Fruit fly (Drosophila melanogaster) whole organism, embryonic: ENCODE results near the gene CG2816.

Experiments
- Adf1 ChIP-seq: fragments of 200-800 bp; sonication (Bioruptor generic); IDR thresholded peaks from 2 replicates; pipeline ENCODE4 v1.3.6; 2022; ENCODE audit warnings: missing biosample characterization, missing genetic modification characterization
- Asciz ChIP-seq: fragments of 200-800 bp; sonication (Bioruptor generic); optimal IDR thresholded peaks from 2 replicates; lab custom pipeline; 2017; ENCODE audit warnings: missing biosample characterization, mild to moderate bottlenecking, missing genetic modification characterization, missing genetic modification reagents
- Atf6 ChIP-seq: fragments of 200-800 bp; sonication (Bioruptor generic); IDR thresholded peaks from 2 replicates; pipeline ENCODE4 v1.3.6; 2022; ENCODE audit warnings: missing biosample characterization, missing genetic modification characterization
- Awh ChIP-seq: fragments of 200-800 bp; sonication (Bioruptor generic); IDR thresholded peaks from 2 replicates; pipeline ENCODE4, ENCODE4 v1.3.6; 2022; ENCODE audit warnings: missing biosample characterization, missing genetic modification characterization
- CG10543 ChIP-seq: fragments of 200-800 bp; sonication (Bioruptor generic); optimal IDR thresholded peaks from 3 replicates; lab custom pipeline; 2017; ENCODE audit warnings: missing biosample characterization, mild to moderate bottlenecking, missing genetic modification characterization, moderate library complexity
- CG11093 ChIP-seq: fragments of 200-800 bp; sonication (Bioruptor generic); IDR thresholded peaks from 3 replicates; pipeline ENCODE4 v1.3.6; 2022; ENCODE audit warnings: missing biosample characterization, missing genetic modification characterization
- CG12219 ChIP-seq: fragments of 200-800 bp; sonication (Bioruptor generic); optimal IDR thresholded peaks from 3 replicates; lab custom pipeline; 2018; ENCODE audit warnings: missing biosample characterization, mild to moderate bottlenecking, missing genetic modification characterization
- CG12769 ChIP-seq: fragments of 200-800 bp; sonication (Bioruptor generic); optimal IDR thresholded peaks from 2 replicates; lab custom pipeline; 2019; ENCODE audit warnings: missing biosample characterization, mild to moderate bottlenecking, missing genetic modification characterization, moderate library complexity
- CG13775 ChIP-seq: fragments of 200-800 bp; sonication (Bioruptor generic); optimal IDR thresholded peaks from 3 replicates; lab custom pipeline; 2017; ENCODE audit warnings: missing biosample characterization, mild to moderate bottlenecking, missing genetic modification characterization
- CG15269 ChIP-seq: fragments of 200-800 bp; sonication (Bioruptor generic); optimal IDR thresholded peaks from 2 replicates; lab custom pipeline; 2018; ENCODE audit warnings: missing biosample characterization, mild to moderate bottlenecking, missing genetic modification characterization, moderate library complexity
- CG15514 ChIP-seq: fragments of 200-800 bp; sonication (Bioruptor generic); optimal IDR thresholded peaks from 3 replicates; lab custom pipeline; 2017; ENCODE audit warnings: missing biosample characterization, missing genetic modification characterization, mild to moderate bottlenecking, moderate library complexity, missing genetic modification reagents
- CG18599 ChIP-seq: fragments of 200-800 bp; sonication (Bioruptor generic); optimal IDR thresholded peaks from 3 replicates; lab custom pipeline; 2017; ENCODE audit warnings: missing biosample characterization, missing genetic modification characterization, mild to moderate bottlenecking, moderate library complexity, missing genetic modification reagents
- CG2120 ChIP-seq: fragments of 200-800 bp; sonication (Bioruptor generic); optimal IDR thresholded peaks from 3 replicates; lab custom pipeline; 2016; ENCODE audit warnings: missing biosample characterization, missing genetic modification characterization
- CG2678 ChIP-seq: fragments of 200-800 bp; sonication (Bioruptor generic); optimal IDR thresholded peaks from 3 replicates; lab custom pipeline; 2019; ENCODE audit warnings: missing biosample characterization, mild to moderate bottlenecking, missing genetic modification characterization, moderate library complexity
- CG34376 ChIP-seq: fragments of 200-800 bp; sonication (Bioruptor generic); optimal IDR thresholded peaks from 2 replicates; lab custom pipeline; 2018; ENCODE audit warnings: missing biosample characterization, mild to moderate bottlenecking, missing genetic modification characterization
- CG42726 ChIP-seq: fragments of 200-800 bp; sonication (Bioruptor generic); IDR thresholded peaks from 2 replicates; pipeline ENCODE4 v1.3.6; 2022; ENCODE audit warnings: missing biosample characterization, missing genetic modification characterization; ENCODE audit not compliant: partially characterized antibody
- CG4854 ChIP-seq: fragments of 200-800 bp; sonication (Bioruptor generic); optimal IDR thresholded peaks from 2 replicates; lab custom pipeline; 2016; ENCODE audit warnings: missing biosample characterization, missing genetic modification characterization, inconsistent platforms
- CG7928 ChIP-seq: fragments of 200-800 bp; sonication (Bioruptor generic); optimal IDR thresholded peaks from 2 replicates; lab custom pipeline; 2017; ENCODE audit warnings: missing biosample characterization, mild to moderate bottlenecking, missing genetic modification characterization
- CG8290 ChIP-seq, 3 experiments: fragments of 200-800 bp; sonication (Bioruptor generic); optimal IDR thresholded peaks; 2 replicates each; lab custom pipeline; 2016 to 2019; ENCODE audit warnings: missing biosample characterization in 3 of 3, missing genetic modification characterization in 3 of 3, mild to moderate bottlenecking in 2 of 3, moderate library complexity in 1 of 3
- CG9437 ChIP-seq: fragments of 200-800 bp; sonication (Bioruptor generic); optimal IDR thresholded peaks from 2 replicates; lab custom pipeline; 2018; ENCODE audit warnings: missing biosample characterization, mild to moderate bottlenecking, missing genetic modification characterization
- Camta ChIP-seq: fragments of 200-800 bp; sonication (Bioruptor generic); optimal IDR thresholded peaks from 2 replicates; lab custom pipeline; 2016; ENCODE audit warnings: missing biosample characterization, missing genetic modification characterization
- Dad ChIP-seq: fragments of 200-800 bp; sonication (Bioruptor generic); optimal IDR thresholded peaks from 3 replicates; lab custom pipeline; 2016; ENCODE audit warnings: missing biosample characterization, missing genetic modification characterization
- Dip3 ChIP-seq: fragments of 200-800 bp; sonication (Bioruptor generic); optimal IDR thresholded peaks from 3 replicates; lab custom pipeline; 2016; ENCODE audit warnings: missing biosample characterization, missing genetic modification characterization
- Drgx ChIP-seq: fragments of 200-800 bp; sonication (Bioruptor generic); IDR thresholded peaks from 2 replicates; pipeline ENCODE4 v1.3.6; 2022; ENCODE audit warnings: missing biosample characterization, missing genetic modification characterization
- Fer1 ChIP-seq: fragments of 200-800 bp; sonication (Bioruptor generic); optimal IDR thresholded peaks from 2 replicates; lab custom pipeline; 2017; ENCODE audit warnings: missing biosample characterization, mild to moderate bottlenecking, missing genetic modification characterization
- H15 ChIP-seq: fragments of 200-800 bp; sonication (Bioruptor generic); IDR thresholded peaks from 3 replicates; pipeline ENCODE4 v1.3.6; 2022; ENCODE audit warnings: missing biosample characterization, missing genetic modification characterization
- Hmr ChIP-seq: fragments of 200-800 bp; sonication (Bioruptor generic); optimal IDR thresholded peaks from 3 replicates; lab custom pipeline; 2017; ENCODE audit warnings: mild to moderate bottlenecking, missing biosample characterization, missing genetic modification reagents, missing genetic modification characterization
- Hr3 ChIP-seq: fragments of 200-800 bp; sonication (Bioruptor generic); optimal IDR thresholded peaks from 3 replicates; lab custom pipeline; 2016; ENCODE audit warnings: missing biosample characterization, missing genetic modification characterization
- Hr51 ChIP-seq, 2 experiments: fragments of 200-800 bp; sonication (Bioruptor generic); optimal IDR thresholded peaks; 2 replicates in 1 of 2; 3 replicates in 1 of 2; lab custom pipeline; 2016 to 2018; ENCODE audit warnings: missing biosample characterization in 2 of 2, missing genetic modification characterization in 2 of 2, mild to moderate bottlenecking in 1 of 2, moderate library complexity in 1 of 2
- Meics ChIP-seq: fragments of 200-800 bp; sonication (Bioruptor generic); optimal IDR thresholded peaks from 2 replicates; lab custom pipeline; 2017; ENCODE audit warnings: missing biosample characterization, mild to moderate bottlenecking, missing genetic modification characterization
- PHDP ChIP-seq: fragments of 200-800 bp; sonication (Bioruptor generic); optimal IDR thresholded peaks from 3 replicates; lab custom pipeline; 2018; ENCODE audit warnings: missing biosample characterization, mild to moderate bottlenecking, missing genetic modification characterization, moderate library complexity
- Ptx1 ChIP-seq: fragments of 200-800 bp; sonication (Bioruptor generic); IDR thresholded peaks from 2 replicates; pipeline ENCODE4 v1.3.6; 2022; ENCODE audit warnings: missing biosample characterization, missing genetic modification characterization
- YL-1 ChIP-seq: fragments of 200-800 bp; sonication (Bioruptor generic); optimal IDR thresholded peaks from 3 replicates; lab custom pipeline; 2017; ENCODE audit warnings: missing biosample characterization, mild to moderate bottlenecking, missing genetic modification characterization
- bbx ChIP-seq: fragments of 200-800 bp; sonication (Bioruptor generic); IDR thresholded peaks from 2 replicates; pipeline ENCODE4 v1.3.6; 2022; ENCODE audit warnings: missing biosample characterization, missing genetic modification characterization; ENCODE audit not compliant: partially characterized antibody
- danr ChIP-seq: fragments of 200-800 bp; sonication (Bioruptor generic); IDR thresholded peaks from 2 replicates; pipeline ENCODE4 v1.3.6; 2022; ENCODE audit warnings: missing biosample characterization, missing genetic modification characterization
- gem ChIP-seq: fragments of 200-800 bp; sonication (Bioruptor generic); optimal IDR thresholded peaks from 2 replicates; lab custom pipeline; 2019; ENCODE audit warnings: missing biosample characterization, mild to moderate bottlenecking, missing genetic modification characterization, moderate library complexity
- kay ChIP-seq: fragments of 200-800 bp; sonication (Bioruptor generic); optimal IDR thresholded peaks from 2 replicates; lab custom pipeline; 2016; ENCODE audit warnings: missing biosample characterization, missing genetic modification characterization
- lab ChIP-seq: fragments of 200-800 bp; sonication (Bioruptor generic); optimal IDR thresholded peaks from 3 replicates; lab custom pipeline; 2017; ENCODE audit warnings: missing biosample characterization, missing genetic modification characterization, mild to moderate bottlenecking, moderate library complexity, missing genetic modification reagents
- lilli ChIP-seq: fragments of 200-800 bp; sonication (Bioruptor generic); optimal IDR thresholded peaks from 3 replicates; lab custom pipeline; 2016; ENCODE audit warnings: missing biosample characterization, missing genetic modification characterization
- prd ChIP-seq, 3 experiments: fragments of >200 bp in 2 of 3; fragments of 200-800 bp in 1 of 3; sonication (Bioruptor generic) in 1 of 3; optimal IDR thresholded peaks in 2 of 3; IDR thresholded peaks in 1 of 3; 2 replicates in 2 of 3; 3 replicates in 1 of 3; pipeline versions ENCODE4 v1.3.6 to Lab custom; 2017 to 2022; ENCODE audit warnings: missing biosample characterization in 1 of 3, missing genetic modification characterization in 1 of 3
- ro ChIP-seq: fragments of 200-800 bp; sonication (Bioruptor generic); IDR thresholded peaks from 2 replicates; pipeline ENCODE4 v1.3.6; 2022; ENCODE audit warnings: missing biosample characterization, missing genetic modification characterization
- row ChIP-seq: fragments of 200-800 bp; sonication (Bioruptor generic); IDR thresholded peaks from 3 replicates; pipeline ENCODE4 v1.3.6; 2022; ENCODE audit warnings: missing biosample characterization, missing genetic modification characterization
- slbo ChIP-seq: fragments of 200-800 bp; sonication (Bioruptor generic); IDR thresholded peaks from 2 replicates; pipeline ENCODE4 v1.3.6; 2022; ENCODE audit warnings: missing biosample characterization, missing genetic modification characterization
- sob ChIP-seq: fragments of 200-800 bp; sonication (Bioruptor generic); IDR thresholded peaks from 2 replicates; pipeline ENCODE4 v1.3.6; 2022; ENCODE audit warnings: missing biosample characterization, missing genetic modification characterization
- sug ChIP-seq: fragments of 200-800 bp; optimal IDR thresholded peaks from 2 replicates; lab custom pipeline; 2019; ENCODE audit warnings: missing biosample characterization, mild to moderate bottlenecking, missing genetic modification characterization, moderate library complexity
- z ChIP-seq: fragments of 200-800 bp; sonication (Bioruptor generic); IDR thresholded peaks from 3 replicates; pipeline ENCODE4 v1.3.6; 2022; ENCODE audit warnings: missing biosample characterization, missing genetic modification characterization

CG2816 gene

DNA sequence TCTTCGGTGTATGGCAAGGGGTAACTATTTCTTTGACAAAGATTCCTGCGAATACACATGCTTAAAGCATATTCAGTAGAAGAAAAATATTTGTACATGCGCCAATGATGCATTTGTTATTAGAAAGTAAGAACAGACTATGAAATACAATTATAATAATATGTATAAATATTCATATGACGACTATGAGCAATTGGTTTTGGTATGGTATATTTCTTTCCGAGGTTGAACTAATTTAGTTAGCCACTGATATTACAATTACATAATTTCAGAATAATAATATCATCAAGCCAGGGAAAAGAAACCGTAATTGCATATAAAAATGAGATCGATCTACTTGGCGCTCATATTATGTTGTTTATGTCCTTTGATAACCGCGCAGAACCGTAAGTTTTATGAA is 1.9 kb upstream of the CG2816 start, which contains the start of gene CG43145:
Gene CG43145, plus strand, starts transcription at position 301 of the 400 bp plus-strand sequence.
- TF ChIP-seq ro (GFP tag; lab: Robert Waterston, UW) (no peak), CG11093 (no peak), Dad (GFP tag; lab: Kevin White, UChicago) (no peak), Asciz (GFP tag; lab: Kevin White, UChicago) (no peak), kay (GFP tag; lab: Kevin White, UChicago) (no peak), CG4854 (GFP tag; lab: Kevin White, UChicago) (no peak), Camta (GFP tag; lab: Kevin White, UChicago) (no peak), YL-1 (GFP tag; lab: Kevin White, UChicago) (no peak), CG9437 (GFP tag; lab: Kevin White, UChicago) (no peak)

DNA sequence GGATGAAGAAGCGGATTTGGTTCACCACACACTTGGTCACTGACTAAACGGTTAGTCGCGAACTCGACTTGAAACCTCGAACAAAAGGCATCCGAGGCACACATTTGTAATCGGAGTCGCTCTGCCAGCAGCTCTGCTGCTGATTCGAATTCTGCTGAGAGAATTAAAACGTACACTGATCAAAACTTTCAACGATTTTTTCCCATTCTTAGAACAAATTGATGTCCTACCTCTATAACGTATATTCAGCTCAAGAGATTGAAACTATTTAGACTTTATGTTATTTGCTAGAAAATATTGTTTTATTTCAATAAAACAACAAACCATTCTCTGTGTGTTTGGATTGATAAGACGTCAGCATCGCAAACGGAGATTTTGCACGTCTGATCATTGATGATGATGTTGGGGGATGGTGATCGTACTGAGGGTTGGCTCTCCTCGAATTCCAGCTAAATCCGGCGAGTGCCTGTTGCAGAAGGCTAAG is 2.0 kb downstream of the CG2816 start, which contains the start of gene CG31778:
Gene CG31778, minus strand, starts transcription at position 51 of the 484 bp plus-strand sequence.
- TF ChIP-seq Drgx (GFP tag; lab: Robert Waterston, UW) (peak; percentile 71), bbx (GFP tag; lab: Robert Waterston, UW) (no peak), CG2678 (tag; lab: Kevin White, UChicago) (peak; percentile 41), Hmr (GFP tag; lab: Kevin White, UChicago) (peak; percentile 12), CG42726 (GFP tag; lab: Robert Waterston, UW) (no peak), lilli (GFP tag; lab: Kevin White, UChicago) (peak; percentile 10), sob (GFP tag; lab: Robert Waterston, UW) (0 out of 2 replicates have a peak, but pooled peaks have one; percentile 15), Adf1 (peak; percentile 47; the same call in 1 of the 2 replicates), gem (peak; percentile 46), CG15269 (peak; percentile 2), CG4854 (GFP tag; lab: Kevin White, UChicago) (no peak), z (GFP tag; lab: Robert Waterston, UW) (no peak), Hr3 (GFP tag; lab: Kevin White, UChicago) (no peak), CG15514 (GFP tag; lab: Kevin White, UChicago) (peak; percentile 5), PHDP (tag; lab: Kevin White, UChicago) (peak; percentile 25), Ptx1 (GFP tag; lab: Robert Waterston, UW) (peak; percentile 35; the same call in 1 of the 2 replicates), Fer1 (GFP tag; lab: Kevin White, UChicago) (peak; percentile 22), slbo (GFP tag; lab: Robert Waterston, UW) (peak; percentile 30; the same call in 1 of the 2 replicates), CG12769 (tag; lab: Kevin White, UChicago) (peak; percentile 35), sug (peak; percentile 20), CG18599 (GFP tag; lab: Kevin White, UChicago) (peak; percentile 60), CG12219 (GFP tag; lab: Kevin White, UChicago) (no peak), prd (optimal IDR thresholded peaks at IDR 0.05; lab: Kevin White, UChicago) (no peak), prd (GFP tag; IDR thresholded peaks at IDR 0.05; lab: Robert Waterston, UW) (0 out of 3 replicates have a peak, but pooled peaks have one; percentile 11), Atf6 (GFP tag; lab: Robert Waterston, UW) (peak; percentile 44; the same call in 1 of the 2 replicates), danr (peak; percentile 22; the same call in 1 of the 2 replicates), CG34376 (GFP tag; lab: Kevin White, UChicago) (peak; percentile 55), Meics (GFP tag; lab: Kevin White, UChicago) (peak; percentile 12), Hr51 (GFP tag; optimal IDR thresholded peaks at IDR 0.05; lab: Kevin White, UChicago) (peak in 1 of 2 experiments; percentile 4), CG8290 (GFP tag; optimal IDR thresholded peaks at IDR 0.05; lab: Kevin White, UChicago) (no peak), CG8290 (tag; optimal IDR thresholded peaks at IDR 0.05; lab: Kevin White, UChicago) (peak in 1 of 2 experiments; percentile 36), Awh (GFP tag; lab: Robert Waterston, UW) (no peak), H15 (GFP tag; lab: Robert Waterston, UW) (no peak), CG7928 (GFP tag; lab: Kevin White, UChicago) (no peak), CG2120 (peak; percentile 56), CG10543 (GFP tag; lab: Kevin White, UChicago) (peak; percentile 0), CG9437 (GFP tag; lab: Kevin White, UChicago) (no peak), Dip3 (peak; percentile 9), lab (peak; percentile 26), row (GFP tag; lab: Robert Waterston, UW) (peak; percentile 59), CG13775 (GFP tag; lab: Kevin White, UChicago) (no peak)
